Worm (Caenorhabditis elegans): ENCODE results near the gene nhr-239.

nhr-239 gene

ce11 chrIII:2561410-2561809 is at the start of gene nhr-239:
nhr-239 (plus strand) TSS chrIII:2561710.
- TF ChIP-seq eor-1 (tag; optimal IDR thresholded peaks at IDR 0.05) (no peak), daf-12 (tag; optimal IDR thresholded peaks at IDR 0.05) (no peak), egl-5 (tag; optimal IDR thresholded peaks at IDR 0.05) (no peak), sea-2 (GFP tag; optimal IDR thresholded peaks at IDR 0.05) (no peak), ztf-4 (tag; optimal IDR thresholded peaks at IDR 0.05) (no peak), jun-1 (tag; optimal IDR thresholded peaks at IDR 0.05) (no peak), ztf-11 (tag; optimal IDR thresholded peaks at IDR 0.05) (no peak), ceh-82 (tag; optimal IDR thresholded peaks at IDR 0.05) (no peak), zag-1 (tag; optimal IDR thresholded peaks at IDR 0.05) (no peak), skn-1 (tag; optimal IDR thresholded peaks at IDR 0.05) (no peak), fos-1 (tag; optimal IDR thresholded peaks at IDR 0.05) (no peak), elt-3 (tag; optimal IDR thresholded peaks at IDR 0.05) (no peak), nhr-237 (tag; optimal IDR thresholded peaks at IDR 0.05) (no peak), ceh-9 (tag; optimal IDR thresholded peaks at IDR 0.05) (no peak)

ce11 chrIII:2515461-2515860 is 46.0 kb upstream of the nhr-239 start:
- TF ChIP-seq ama-1 (optimal IDR thresholded peaks at IDR 0.05) (no peak), ZK546.5 (tag; optimal IDR thresholded peaks at IDR 0.05) (no peak), elt-2 (tag; optimal IDR thresholded peaks at IDR 0.05) (no peak), nhr-12 (tag; optimal IDR thresholded peaks at IDR 0.05) (no peak), unc-62 (GFP tag; optimal IDR thresholded peaks at IDR 0.05) (no peak), R02D3.7 (tag; optimal IDR thresholded peaks at IDR 0.05) (no peak), elt-3 (tag; optimal IDR thresholded peaks at IDR 0.05) (no peak), nhr-76 (tag; optimal IDR thresholded peaks at IDR 0.05) (no peak), mml-1 (tag; optimal IDR thresholded peaks at IDR 0.05) (no peak), aly-2 (tag; optimal IDR thresholded peaks at IDR 0.05) (no peak), fos-1 (tag; optimal IDR thresholded peaks at IDR 0.05) (no peak), nhr-237 (tag; optimal IDR thresholded peaks at IDR 0.05) (no peak)

- peak; percentile 29 for TF ChIP-seq ztf-4 (tag; optimal IDR thresholded peaks at IDR 0.05)
- TF ChIP-seq ZK546.5 (tag; optimal IDR thresholded peaks at IDR 0.05), result peak; percentile 41
- no peak for TF ChIP-seq nhr-76 (tag; optimal IDR thresholded peaks at IDR 0.05)
- peak; percentile 73 for TF ChIP-seq tbx-2 (tag; optimal IDR thresholded peaks at IDR 0.05)
- TF ChIP-seq elt-1 (tag; optimal IDR thresholded peaks at IDR 0.05), result peak; percentile 78
- TF ChIP-seq mdl-1 (tag; optimal IDR thresholded peaks at IDR 0.05), result no peak
- TF ChIP-seq unc-39 (tag; optimal IDR thresholded peaks at IDR 0.05), result no peak
- peak; percentile 84 for TF ChIP-seq egl-5 (tag; optimal IDR thresholded peaks at IDR 0.05)
- peak; percentile 87 for TF ChIP-seq skn-1 (tag; optimal IDR thresholded peaks at IDR 0.05)
- TF ChIP-seq zag-1 (tag; optimal IDR thresholded peaks at IDR 0.05), result peak; percentile 72
- TF ChIP-seq ama-1 (optimal IDR thresholded peaks at IDR 0.05), result peak; percentile 60
- peak; percentile 97 for TF ChIP-seq lin-15B (tag; optimal IDR thresholded peaks at IDR 0.05)
- peak; percentile 15 for TF ChIP-seq aly-2 (tag; optimal IDR thresholded peaks at IDR 0.05)
- TF ChIP-seq elt-2 (tag; optimal IDR thresholded peaks at IDR 0.05), result peak; percentile 70
- peak; percentile 42 for TF ChIP-seq egl-27 (tag; optimal IDR thresholded peaks at IDR 0.05)
- peak; percentile 88 for TF ChIP-seq fkh-10 (GFP tag; optimal IDR thresholded peaks at IDR 0.05)
- TF ChIP-seq unc-62 (GFP tag; optimal IDR thresholded peaks at IDR 0.05), result no peak
- no peak for TF ChIP-seq nhr-237 (tag; optimal IDR thresholded peaks at IDR 0.05)
- TF ChIP-seq nhr-28 (tag; optimal IDR thresholded peaks at IDR 0.05), result no peak
- TF ChIP-seq elt-3 (tag; optimal IDR thresholded peaks at IDR 0.05), result no peak
- TF ChIP-seq lin-39 (tag; optimal IDR thresholded peaks at IDR 0.05), result peak; percentile 91
- no peak for TF ChIP-seq daf-12 (tag; optimal IDR thresholded peaks at IDR 0.05)
- peak; percentile 82 for TF ChIP-seq snpc-4 (tag; optimal IDR thresholded peaks at IDR 0.05)
- TF ChIP-seq pha-4 (tag; optimal IDR thresholded peaks at IDR 0.05), result peak; percentile 99
- TF ChIP-seq fkh-2 (tag; optimal IDR thresholded peaks at IDR 0.05), result peak; percentile 13
- TF ChIP-seq ceh-28 (tag; optimal IDR thresholded peaks at IDR 0.05), result peak; percentile 82
- peak; percentile 96 for TF ChIP-seq nfya-1 (tag; optimal IDR thresholded peaks at IDR 0.05; ENCODE audit: insufficient read depth)
- TF ChIP-seq ceh-82 (tag; optimal IDR thresholded peaks at IDR 0.05), result peak; percentile 78
- TF ChIP-seq ceh-16 (tag; optimal IDR thresholded peaks at IDR 0.05), result no peak
- no peak for TF ChIP-seq mml-1 (tag; optimal IDR thresholded peaks at IDR 0.05)
- TF ChIP-seq nhr-11 (tag; optimal IDR thresholded peaks at IDR 0.05), result peak; percentile 45
- no peak for TF ChIP-seq fos-1 (tag; optimal IDR thresholded peaks at IDR 0.05)
- peak; percentile 53 for TF ChIP-seq nhr-25 (tag; optimal IDR thresholded peaks at IDR 0.05)
- peak; percentile 100 for TF ChIP-seq R02D3.7 (tag; optimal IDR thresholded peaks at IDR 0.05)
- TF ChIP-seq nhr-12 (tag; optimal IDR thresholded peaks at IDR 0.05), result no peak
- peak; percentile 69 for TF ChIP-seq hmg-11 (tag; optimal IDR thresholded peaks at IDR 0.05)
- peak; percentile 58 for TF ChIP-seq jun-1 (tag; optimal IDR thresholded peaks at IDR 0.05)
- peak; percentile 96 for TF ChIP-seq nhr-23 (tag; optimal IDR thresholded peaks at IDR 0.05)
- peak; percentile 22 for TF ChIP-seq nhr-77 (tag; optimal IDR thresholded peaks at IDR 0.05)
- peak; percentile 80 for TF ChIP-seq pqm-1 (tag; optimal IDR thresholded peaks at IDR 0.05)
- TF ChIP-seq lsy-12 (tag; optimal IDR thresholded peaks at IDR 0.05), result peak; percentile 76
- no peak for TF ChIP-seq nhr-67 (tag; optimal IDR thresholded peaks at IDR 0.05)
These were observed 32.8 kb upstream of the nhr-239 start, which contains the start of the genes Y54F10AM.15, rbc-2 and ndua-8 for ce11 chrIII:2528621-2529113. Y54F10AM.15 (minus strand) TSS chrIII:2528679. rbc-2 (minus strand) TSS chrIII:2528689. ndua-8 (plus strand) TSS chrIII:2529063.
